Fruit fly (Drosophila melanogaster): ENCODE results near the gene P58IPK.

DNA sequence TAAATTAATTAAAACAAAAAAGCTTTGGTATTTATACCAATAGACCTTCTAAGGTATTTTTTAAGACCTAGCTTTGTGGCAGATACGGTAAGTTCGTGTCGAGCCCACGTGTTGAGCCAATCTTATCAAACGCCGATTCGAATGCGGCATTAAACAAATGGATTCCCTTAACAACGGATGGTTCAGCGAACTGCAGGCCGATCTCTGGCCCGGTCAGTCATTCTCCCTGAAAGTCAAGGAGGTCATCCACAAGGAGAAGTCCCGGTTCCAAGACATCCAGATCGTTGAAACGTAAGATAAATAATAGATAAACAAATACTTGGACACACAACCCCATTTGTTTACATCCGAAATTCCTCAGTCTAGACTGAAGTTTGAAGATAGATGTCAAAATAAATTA is 44.8 kb downstream of the P58IPK start, which contains the start of gene SpdS:
- TF ChIP-seq Met (GFP tag; optimal IDR thresholded peaks at IDR 0.05) (no peak), net (GFP tag; optimal IDR thresholded peaks at IDR 0.05) (no peak), CG6808 (GFP tag; optimal IDR thresholded peaks at IDR 0.05) (no peak), CG16779 (tag; optimal IDR thresholded peaks at IDR 0.05) (no peak), CG7368 (GFP tag; optimal IDR thresholded peaks at IDR 0.05) (no peak), Lpt (GFP tag; optimal IDR thresholded peaks at IDR 0.05) (no peak), fd85E (GFP tag; optimal IDR thresholded peaks at IDR 0.05) (no peak), Smox (GFP tag; optimal IDR thresholded peaks at IDR 0.05) (no peak), CG9139 (GFP tag; optimal IDR thresholded peaks at IDR 0.05) (no peak), fd59A (GFP tag; optimal IDR thresholded peaks at IDR 0.05) (no peak), CG8632 (GFP tag; optimal IDR thresholded peaks at IDR 0.05) (no peak), Eip78C (GFP tag) (no peak), Hr4 (GFP tag; optimal IDR thresholded peaks at IDR 0.05) (no peak), CG3032 (tag; optimal IDR thresholded peaks at IDR 0.05) (no peak)
